Fruit fly (Drosophila melanogaster) whole organism, prepupa: Measurements from ENCODE around the gene CG4101.
A peak's percentile ranks its signal among the peaks of the same experiment; 100 is the strongest.

Source experiments
- Blimp-1 ChIP-seq: fragments of 200-800 bp; sonication (Bioruptor generic); optimal IDR thresholded peaks from 3 replicates; lab custom pipeline; 2017; ENCODE audit warnings: missing biosample characterization, missing genetic modification characterization, mild to moderate bottlenecking, moderate library complexity, missing genetic modification reagents
- CG10669 ChIP-seq: fragments of 200-800 bp; sonication (Bioruptor generic); optimal IDR thresholded peaks from 3 replicates; lab custom pipeline; 2018; ENCODE audit warnings: missing biosample characterization, mild to moderate bottlenecking, missing genetic modification characterization, moderate library complexity
- CG11294 ChIP-seq: fragments of 200-800 bp; sonication (Bioruptor generic); IDR thresholded peaks from 2 replicates; pipeline ENCODE4 v1.3.6; 2022; ENCODE audit warnings: missing biosample characterization, missing genetic modification characterization
- CG11762 ChIP-seq: fragments of 200-800 bp; sonication (Bioruptor generic); optimal IDR thresholded peaks from 3 replicates; lab custom pipeline; 2016; ENCODE audit warnings: missing biosample characterization, missing genetic modification characterization; ENCODE audit not compliant: insufficient read depth
- CG15336 ChIP-seq: fragments of 200-800 bp; sonication (Bioruptor generic); IDR thresholded peaks from 2 replicates; pipeline ENCODE4 v1.3.6; 2022; ENCODE audit warnings: missing biosample characterization, missing genetic modification characterization
- CG1621 ChIP-seq: fragments of 200-800 bp; sonication (Bioruptor generic); optimal IDR thresholded peaks from 3 replicates; lab custom pipeline; 2018; ENCODE audit warnings: missing biosample characterization, mild to moderate bottlenecking, missing genetic modification characterization
- CG16779 ChIP-seq: fragments of 200-800 bp; sonication (Bioruptor generic); optimal IDR thresholded peaks from 3 replicates; lab custom pipeline; 2017; ENCODE audit warnings: missing biosample characterization, mild to moderate bottlenecking, missing genetic modification characterization
- CG3032 ChIP-seq: fragments of 200-800 bp; optimal IDR thresholded peaks from 2 replicates; lab custom pipeline; 2019; ENCODE audit warnings: missing biosample characterization, mild to moderate bottlenecking, missing genetic modification characterization, moderate library complexity
- CG31627 ChIP-seq: fragments of 200-800 bp; sonication (Bioruptor generic); optimal IDR thresholded peaks from 3 replicates; lab custom pipeline; 2016; ENCODE audit warnings: missing biosample characterization, missing genetic modification characterization
- CG3919 ChIP-seq: fragments of 200-800 bp; sonication (Bioruptor generic); optimal IDR thresholded peaks from 3 replicates; lab custom pipeline; 2016; ENCODE audit warnings: missing biosample characterization, missing genetic modification characterization
- CG4318 ChIP-seq: fragments of 200-800 bp; sonication (Bioruptor generic); optimal IDR thresholded peaks from 3 replicates; lab custom pipeline; 2017; ENCODE audit warnings: missing biosample characterization, mild to moderate bottlenecking, missing genetic modification characterization
- CG6163 ChIP-seq: fragments of 200-800 bp; sonication (Bioruptor generic); IDR thresholded peaks from 3 replicates; pipeline ENCODE4 v1.3.6; 2022; ENCODE audit warnings: missing biosample characterization, missing genetic modification characterization
- CG6276 ChIP-seq: fragments of 200-800 bp; sonication (Bioruptor generic); optimal IDR thresholded peaks from 2 replicates; lab custom pipeline; 2017; ENCODE audit warnings: missing biosample characterization, mild to moderate bottlenecking, missing genetic modification characterization
- CG6808 ChIP-seq: fragments of 200-800 bp; sonication (Bioruptor generic); optimal IDR thresholded peaks from 3 replicates; lab custom pipeline; 2017; ENCODE audit warnings: missing biosample characterization, missing genetic modification characterization, mild to moderate bottlenecking, moderate library complexity, missing genetic modification reagents
- CG7368 ChIP-seq: fragments of 200-800 bp; sonication (Bioruptor generic); optimal IDR thresholded peaks from 3 replicates; lab custom pipeline; 2016; ENCODE audit warnings: missing biosample characterization, missing genetic modification characterization
- CG8119 ChIP-seq: fragments of 200-800 bp; sonication (Bioruptor generic); IDR thresholded peaks from 3 replicates; pipeline ENCODE4 v1.3.6; 2022; ENCODE audit warnings: missing biosample characterization, missing genetic modification characterization
- CG8319 ChIP-seq: fragments of 200-800 bp; sonication (Bioruptor generic); optimal IDR thresholded peaks from 3 replicates; lab custom pipeline; 2016; ENCODE audit warnings: missing biosample characterization, missing genetic modification characterization
- CG8632 ChIP-seq: fragments of 200-800 bp; sonication (Bioruptor generic); optimal IDR thresholded peaks from 3 replicates; lab custom pipeline; 2016; ENCODE audit warnings: missing biosample characterization, missing genetic modification characterization
- Eip75B ChIP-seq: fragments of 200-800 bp; sonication (Bioruptor generic); optimal IDR thresholded peaks from 3 replicates; lab custom pipeline; 2016; ENCODE audit warnings: missing biosample characterization, missing genetic modification characterization
- Eip78C ChIP-seq: fragments of 200-800 bp; sonication (Bioruptor generic); peaks from one replicate; lab custom pipeline; 2016; ENCODE audit warnings: missing biosample characterization, missing genetic modification characterization
- Eip93F ChIP-seq: fragments of 200-800 bp; sonication (Bioruptor generic); optimal IDR thresholded peaks from 2 replicates; lab custom pipeline; 2016; ENCODE audit warnings: missing biosample characterization, mild to moderate bottlenecking, missing genetic modification characterization
- Ets21C ChIP-seq: fragments of 200-800 bp; sonication (Bioruptor generic); optimal IDR thresholded peaks from 3 replicates; lab custom pipeline; 2016; ENCODE audit warnings: missing biosample characterization, missing genetic modification characterization
- Gug ChIP-seq: fragments of 200-800 bp; sonication (Bioruptor generic); IDR thresholded peaks from 2 replicates; pipeline ENCODE4 v1.3.6; 2022; ENCODE audit warnings: missing biosample characterization, missing genetic modification characterization
- Hr38 ChIP-seq: sonication (Bioruptor generic); optimal IDR thresholded peaks from 2 replicates; lab custom pipeline; 2016; ENCODE audit warnings: missing biosample characterization, missing genetic modification characterization
- Lpt ChIP-seq: fragments of 200-800 bp; sonication (Bioruptor generic); optimal IDR thresholded peaks from 3 replicates; lab custom pipeline; 2016; ENCODE audit warnings: missing biosample characterization, missing genetic modification characterization
- Met ChIP-seq: fragments of 200-800 bp; sonication (Bioruptor generic); optimal IDR thresholded peaks from 3 replicates; lab custom pipeline; 2016; ENCODE audit warnings: missing biosample characterization, missing genetic modification characterization
- OdsH ChIP-seq: fragments of 200-800 bp; sonication (Bioruptor generic); optimal IDR thresholded peaks from 3 replicates; lab custom pipeline; 2016; ENCODE audit warnings: missing biosample characterization, missing genetic modification characterization
- Smox ChIP-seq: fragments of 200-800 bp; sonication (Bioruptor generic); optimal IDR thresholded peaks from 3 replicates; lab custom pipeline; 2016; ENCODE audit warnings: missing biosample characterization, missing genetic modification characterization
- Sox102F ChIP-seq: fragments of 200-800 bp; sonication (Bioruptor generic); optimal IDR thresholded peaks from 2 replicates; lab custom pipeline; 2016; ENCODE audit warnings: missing biosample characterization, mild to moderate bottlenecking, missing genetic modification characterization
- Sox14 ChIP-seq: fragments of 200-800 bp; sonication (Bioruptor generic); optimal IDR thresholded peaks from 3 replicates; lab custom pipeline; 2016; ENCODE audit warnings: missing biosample characterization, missing genetic modification characterization
- acj6 ChIP-seq: fragments of 200-800 bp; sonication (Bioruptor generic); optimal IDR thresholded peaks from 3 replicates; lab custom pipeline; 2016; ENCODE audit warnings: missing biosample characterization, missing genetic modification characterization
- cyc ChIP-seq: fragments of 200-800 bp; sonication (Bioruptor generic); optimal IDR thresholded peaks from 3 replicates; lab custom pipeline; 2016; ENCODE audit warnings: missing biosample characterization, missing genetic modification characterization
- dsx ChIP-seq: fragments of 200-800 bp; optimal IDR thresholded peaks from 3 replicates; lab custom pipeline; 2019; ENCODE audit warnings: missing biosample characterization, mild to moderate bottlenecking, missing genetic modification characterization, moderate library complexity; ENCODE audit not compliant: poor library complexity, severe bottlenecking
- eg ChIP-seq: fragments of 200-800 bp; sonication (Bioruptor generic); IDR thresholded peaks from 3 replicates; pipeline ENCODE4 v1.3.6; 2022; ENCODE audit warnings: missing biosample characterization, missing genetic modification characterization
- fkh ChIP-seq: fragments of 200-800 bp; sonication (Bioruptor generic); optimal IDR thresholded peaks from 3 replicates; lab custom pipeline; 2017; ENCODE audit warnings: missing biosample characterization, mild to moderate bottlenecking, missing genetic modification characterization, moderate library complexity
- lz ChIP-seq: fragments of 200-800 bp; sonication (Bioruptor generic); optimal IDR thresholded peaks from 3 replicates; lab custom pipeline; 2016; ENCODE audit warnings: missing biosample characterization, missing genetic modification characterization
- net ChIP-seq: fragments of 200-800 bp; sonication (Bioruptor generic); optimal IDR thresholded peaks from 3 replicates; lab custom pipeline; 2016; ENCODE audit warnings: missing biosample characterization, missing genetic modification characterization
- salr ChIP-seq, 2 experiments: fragments of 200-800 bp; sonication (Bioruptor generic); optimal IDR thresholded peaks; 3 replicates each; lab custom pipeline; 2016 to 2018; ENCODE audit warnings: missing biosample characterization in 2 of 2, missing genetic modification characterization in 2 of 2, mild to moderate bottlenecking in 1 of 2
- spab ChIP-seq: fragments of 200-800 bp; sonication (Bioruptor generic); optimal IDR thresholded peaks from 2 replicates; lab custom pipeline; 2017; ENCODE audit warnings: missing biosample characterization, mild to moderate bottlenecking, missing genetic modification characterization, missing genetic modification reagents
- ss ChIP-seq, 2 experiments: fragments of 200-800 bp; sonication (Bioruptor generic); optimal IDR thresholded peaks; 2 replicates in 1 of 2; 3 replicates in 1 of 2; lab custom pipeline; 2017 to 2018; ENCODE audit warnings: mild to moderate bottlenecking in 2 of 2, missing biosample characterization in 2 of 2, missing genetic modification characterization in 2 of 2, moderate library complexity in 1 of 2
- svp ChIP-seq: fragments of 200-800 bp; sonication (Bioruptor generic); peaks from one replicate; lab custom pipeline; 2016; ENCODE audit warnings: missing biosample characterization, missing genetic modification characterization
- vri ChIP-seq: fragments of 200-800 bp; sonication (Bioruptor generic); optimal IDR thresholded peaks from 3 replicates; lab custom pipeline; 2016; ENCODE audit warnings: missing biosample characterization, mild to moderate bottlenecking, missing genetic modification characterization

The CG4101 gene

dm6 chr3L:16612152-16612551 is at the start of gene CG4101 (continued):
- TF ChIP-seq CG8319 (GFP tag; lab: Kevin White, UChicago), result peak; percentile 53
- peak; percentile 79 for TF ChIP-seq Met
- peak; percentile 62 for TF ChIP-seq net
- peak; percentile 87 for TF ChIP-seq vri (GFP tag; lab: Kevin White, UChicago)
- peak; percentile 85 for TF ChIP-seq Sox14 (GFP tag; lab: Kevin White, UChicago)
- peak; percentile 88 for TF ChIP-seq Eip78C
- peak; percentile 84 for TF ChIP-seq OdsH
- TF ChIP-seq CG8119 (GFP tag; lab: Robert Waterston, UW), result peak; percentile 65; the same call in 2 of the 3 replicates
- TF ChIP-seq, all 60 proteins: peak for 55

dm6 chr3L:16563361-16563760 is 48.9 kb upstream of the CG4101 start:
- no peak for TF ChIP-seq Ets21C
- no peak for TF ChIP-seq CG11294 (GFP tag; lab: Robert Waterston, UW)
- TF ChIP-seq fkh, result no peak
- no peak for TF ChIP-seq svp (GFP tag; lab: Kevin White, UChicago)
- no peak for TF ChIP-seq CG7368 (GFP tag; lab: Kevin White, UChicago)
- no peak for TF ChIP-seq CG4318 (GFP tag; lab: Kevin White, UChicago)
- no peak for TF ChIP-seq lz (GFP tag; lab: Kevin White, UChicago)
- TF ChIP-seq OdsH, result no peak
- TF ChIP-seq Eip75B (GFP tag; lab: Kevin White, UChicago), result no peak
- no peak for TF ChIP-seq Smox (GFP tag; lab: Kevin White, UChicago)
- no peak for TF ChIP-seq Blimp-1 (GFP tag; lab: Kevin White, UChicago)
- TF ChIP-seq CG6163 (GFP tag; lab: Robert Waterston, UW), result no peak
- no peak for TF ChIP-seq Hr38 (GFP tag; lab: Kevin White, UChicago)
- no peak for TF ChIP-seq CG10669 (GFP tag; lab: Kevin White, UChicago)
- TF ChIP-seq Gug (GFP tag; lab: Robert Waterston, UW), result no peak
- TF ChIP-seq salr (GFP tag; optimal IDR thresholded peaks at IDR 0.05; lab: Kevin White, UChicago), result no peak
- TF ChIP-seq CG3919, result no peak
- TF ChIP-seq Eip93F (GFP tag; lab: Kevin White, UChicago), result no peak

dm6 chr3L:16566093-16566492 is 46.2 kb upstream of the CG4101 start:
- TF ChIP-seq cyc (no peak), ss (GFP tag; optimal IDR thresholded peaks at IDR 0.05; lab: Kevin White, UChicago) (no peak), CG7368 (GFP tag; lab: Kevin White, UChicago) (no peak), CG16779 (no peak), Smox (GFP tag; lab: Kevin White, UChicago) (no peak), eg (GFP tag; lab: Robert Waterston, UW) (no peak)

dm6 chr3L:16566700-16567221 is 45.5 kb upstream of the CG4101 start, which contains the start of gene UQCR-6.4L:
Gene UQCR-6.4L, plus strand, starts transcription at chr3L:16566750.
- TF ChIP-seq CG3032 (tag; lab: Kevin White, UChicago) (no peak), CG15336 (no peak), Gug (GFP tag; lab: Robert Waterston, UW) (no peak), CG1621 (no peak), CG10669 (GFP tag; lab: Kevin White, UChicago) (no peak), CG6163 (GFP tag; lab: Robert Waterston, UW) (no peak), Lpt (GFP tag; lab: Kevin White, UChicago) (no peak), spab (GFP tag; lab: Kevin White, UChicago) (no peak), CG31627 (GFP tag; lab: Kevin White, UChicago) (no peak), Ets21C (no peak), ss (GFP tag; optimal IDR thresholded peaks at IDR 0.05; lab: Kevin White, UChicago) (no peak), acj6 (GFP tag; lab: Kevin White, UChicago) (no peak), Smox (GFP tag; lab: Kevin White, UChicago) (no peak), CG11762 (no peak), CG8632 (GFP tag; lab: Kevin White, UChicago) (no peak), dsx (no peak), Sox102F (GFP tag; lab: Kevin White, UChicago) (no peak), CG6808 (GFP tag; lab: Kevin White, UChicago) (no peak), lz (GFP tag; lab: Kevin White, UChicago) (no peak), CG6276 (GFP tag; lab: Kevin White, UChicago) (no peak)
